Fruit fly (Drosophila melanogaster): ENCODE measurements around the gene SmydA-9.

- TF ChIP-seq Sin3A (optimal IDR thresholded peaks at IDR 0.05) (no peak), psq (optimal IDR thresholded peaks at IDR 0.05) (no peak), Myc (optimal IDR thresholded peaks at IDR 0.05) (no peak), insv (optimal IDR thresholded peaks at IDR 0.05) (no peak), ttk (optimal IDR thresholded peaks at IDR 0.05) (no peak), h (optimal IDR thresholded peaks at IDR 0.05) (no peak)
Observed at dm6 chrX:9248040-9248439, 37.4 kb upstream of the SmydA-9 start.

All from Kc167 (cell line).